Fruit fly (Drosophila melanogaster) whole organism, embryonic: Measurements from ENCODE around the gene swa.

Source experiments
- Asciz ChIP-seq: fragments of 200-800 bp; sonication (Bioruptor generic); optimal IDR thresholded peaks from 2 replicates; lab custom pipeline; 2017; ENCODE audit warnings: missing biosample characterization, mild to moderate bottlenecking, missing genetic modification characterization, missing genetic modification reagents
- Awh ChIP-seq: fragments of 200-800 bp; sonication (Bioruptor generic); IDR thresholded peaks from 2 replicates; pipeline ENCODE4, ENCODE4 v1.3.6; 2022; ENCODE audit warnings: missing biosample characterization, missing genetic modification characterization
- BtbVII ChIP-seq: fragments of 200-800 bp; sonication (Bioruptor generic); optimal IDR thresholded peaks from 3 replicates; lab custom pipeline; 2017; ENCODE audit warnings: missing biosample characterization, mild to moderate bottlenecking, missing genetic modification characterization
- CG11247 ChIP-seq: fragments of 200-800 bp; sonication (Bioruptor generic); IDR thresholded peaks from 2 replicates; pipeline ENCODE4 v1.3.6; 2022; ENCODE audit warnings: missing biosample characterization, missing genetic modification characterization
- CG11504 ChIP-seq: fragments of 200-800 bp; sonication (Bioruptor generic); optimal IDR thresholded peaks from 3 replicates; lab custom pipeline; 2019; ENCODE audit warnings: missing biosample characterization, mild to moderate bottlenecking, missing genetic modification characterization, moderate library complexity
- CG13624 ChIP-seq: fragments of 200-800 bp; sonication (Bioruptor generic); optimal IDR thresholded peaks from 2 replicates; lab custom pipeline; 2016; ENCODE audit warnings: missing biosample characterization, missing genetic modification characterization
- CG14710 ChIP-seq: fragments of 200-800 bp; sonication (Bioruptor generic); optimal IDR thresholded peaks from 3 replicates; lab custom pipeline; 2019; ENCODE audit warnings: missing biosample characterization, mild to moderate bottlenecking, missing genetic modification characterization, moderate library complexity
- CG16779 ChIP-seq: fragments of 200-800 bp; sonication (Bioruptor generic); IDR thresholded peaks from 2 replicates; pipeline ENCODE4 v1.3.6; 2022; ENCODE audit warnings: missing biosample characterization, missing genetic modification characterization
- CG17829 ChIP-seq: fragments of 200-800 bp; optimal IDR thresholded peaks from 2 replicates; lab custom pipeline; 2019; ENCODE audit warnings: missing biosample characterization, mild to moderate bottlenecking, missing genetic modification characterization, moderate library complexity
- CG1832 ChIP-seq: fragments of 200-800 bp; sonication (Bioruptor generic); optimal IDR thresholded peaks from 2 replicates; lab custom pipeline; 2017; ENCODE audit warnings: missing biosample characterization, mild to moderate bottlenecking, missing genetic modification characterization, inconsistent platforms
- CG18599 ChIP-seq: fragments of 200-800 bp; sonication (Bioruptor generic); optimal IDR thresholded peaks from 3 replicates; lab custom pipeline; 2017; ENCODE audit warnings: missing biosample characterization, missing genetic modification characterization, mild to moderate bottlenecking, moderate library complexity, missing genetic modification reagents
- CG2199 ChIP-seq: fragments of 200-800 bp; sonication (Bioruptor generic); IDR thresholded peaks from 3 replicates; pipeline ENCODE4 v1.3.6; 2022; ENCODE audit warnings: missing biosample characterization, missing genetic modification characterization
- CG5180 ChIP-seq: fragments of 200-800 bp; sonication (Bioruptor generic); optimal IDR thresholded peaks from 3 replicates; lab custom pipeline; 2017; ENCODE audit warnings: missing biosample characterization, missing genetic modification characterization, mild to moderate bottlenecking, moderate library complexity, missing genetic modification reagents
- CG7928 ChIP-seq: fragments of 200-800 bp; sonication (Bioruptor generic); optimal IDR thresholded peaks from 2 replicates; lab custom pipeline; 2017; ENCODE audit warnings: missing biosample characterization, mild to moderate bottlenecking, missing genetic modification characterization
- CG8089 ChIP-seq: fragments of 200-800 bp; sonication (Bioruptor generic); optimal IDR thresholded peaks from 3 replicates; lab custom pipeline; 2016; ENCODE audit warnings: missing biosample characterization, missing genetic modification characterization
- CG8765 ChIP-seq: fragments of 200-800 bp; sonication (Bioruptor generic); IDR thresholded peaks from 2 replicates; pipeline ENCODE4 v1.3.6; 2022; ENCODE audit warnings: missing biosample characterization, missing genetic modification characterization
- CG9932 ChIP-seq: fragments of 200-800 bp; sonication (Bioruptor generic); IDR thresholded peaks from 2 replicates; pipeline ENCODE4 v1.3.6; 2022; ENCODE audit warnings: missing biosample characterization, missing genetic modification characterization
- Chrac-16 ChIP-seq: fragments of 200-800 bp; sonication (Bioruptor generic); optimal IDR thresholded peaks from 3 replicates; lab custom pipeline; 2016; ENCODE audit warnings: missing biosample characterization, missing genetic modification characterization
- Dad ChIP-seq: fragments of 200-800 bp; sonication (Bioruptor generic); optimal IDR thresholded peaks from 3 replicates; lab custom pipeline; 2016; ENCODE audit warnings: missing biosample characterization, missing genetic modification characterization
- Dip2 ChIP-seq: fragments of 200-800 bp; sonication (Bioruptor generic); IDR thresholded peaks from 2 replicates; pipeline ENCODE4 v1.3.6; 2022; ENCODE audit warnings: missing biosample characterization, missing genetic modification characterization
- Gug ChIP-seq: fragments of 200-800 bp; sonication (Bioruptor generic); IDR thresholded peaks from 4 replicates; pipeline ENCODE4 v1.3.6; 2022; ENCODE audit warnings: missing biosample characterization, missing genetic modification characterization
- Hmr ChIP-seq: fragments of 200-800 bp; sonication (Bioruptor generic); optimal IDR thresholded peaks from 3 replicates; lab custom pipeline; 2017; ENCODE audit warnings: mild to moderate bottlenecking, missing biosample characterization, missing genetic modification reagents, missing genetic modification characterization
- Med ChIP-seq: fragments of 200-800 bp; sonication (Bioruptor generic); peaks from one replicate; lab custom pipeline; 2016; ENCODE audit warnings: missing biosample characterization, missing genetic modification characterization, mild to moderate bottlenecking, inconsistent platforms, moderate library complexity
- NC2α ChIP-seq: fragments of 200-800 bp; sonication (Bioruptor generic); optimal IDR thresholded peaks from 2 replicates; lab custom pipeline; 2016; ENCODE audit warnings: missing biosample characterization, missing genetic modification characterization
- Poxn ChIP-seq: fragments of 200-800 bp; sonication (Bioruptor generic); IDR thresholded peaks from 2 replicates; pipeline ENCODE4 v1.3.6; 2022; ENCODE audit warnings: missing biosample characterization, missing genetic modification characterization
- Scr ChIP-seq: fragments of 200-800 bp; sonication (Bioruptor generic); IDR thresholded peaks from 2 replicates; pipeline ENCODE4 v1.3.6; 2022; ENCODE audit warnings: missing biosample characterization, missing genetic modification characterization; ENCODE audit not compliant: partially characterized antibody
- Usf ChIP-seq: fragments of 200-800 bp; sonication (Bioruptor generic); optimal IDR thresholded peaks from 2 replicates; lab custom pipeline; 2017; ENCODE audit warnings: missing genotype, missing biosample characterization, missing genetic modification characterization
- amos ChIP-seq: fragments of 200-800 bp; sonication (Bioruptor generic); IDR thresholded peaks from 2 replicates; pipeline ENCODE4 v1.3.6; 2022; ENCODE audit warnings: missing biosample characterization, missing genetic modification characterization; ENCODE audit not compliant: partially characterized antibody
- ara ChIP-seq: fragments of 200-800 bp; sonication (Bioruptor generic); IDR thresholded peaks from 2 replicates; pipeline ENCODE4 v1.3.6; 2022; ENCODE audit warnings: missing biosample characterization, missing genetic modification characterization
- az2 ChIP-seq: fragments of 200-800 bp; sonication (Bioruptor generic); optimal IDR thresholded peaks from 3 replicates; lab custom pipeline; 2016; ENCODE audit warnings: missing biosample characterization, missing genetic modification characterization
- bcd ChIP-seq: fragments of 200-800 bp; sonication (Bioruptor generic); optimal IDR thresholded peaks from 2 replicates; lab custom pipeline; 2017; ENCODE audit warnings: missing biosample characterization, mild to moderate bottlenecking, missing genetic modification characterization
- dan ChIP-seq: fragments of 200-800 bp; sonication (Bioruptor generic); IDR thresholded peaks from 2 replicates; pipeline ENCODE4 v1.3.6; 2022; ENCODE audit warnings: missing biosample characterization, missing genetic modification characterization
- danr ChIP-seq: fragments of 200-800 bp; sonication (Bioruptor generic); IDR thresholded peaks from 2 replicates; pipeline ENCODE4 v1.3.6; 2022; ENCODE audit warnings: missing biosample characterization, missing genetic modification characterization
- esg ChIP-seq: fragments of 200-800 bp; sonication (Bioruptor generic); conservative IDR thresholded peaks from 2 replicates; pipeline ENCODE4 v1.3.6; 2022; ENCODE audit warnings: missing biosample characterization, missing genetic modification characterization
- exex ChIP-seq: fragments of 200-800 bp; sonication (Bioruptor generic); optimal IDR thresholded peaks from 4 replicates; lab custom pipeline; 2018; ENCODE audit warnings: missing biosample characterization, mild to moderate bottlenecking, missing genetic modification characterization, moderate library complexity
- gro ChIP-seq: fragments of 200-800 bp; sonication (Bioruptor generic); optimal IDR thresholded peaks from 2 replicates; lab custom pipeline; 2016; ENCODE audit warnings: missing biosample characterization, missing genetic modification characterization
- lab ChIP-seq: fragments of 200-800 bp; sonication (Bioruptor generic); optimal IDR thresholded peaks from 3 replicates; lab custom pipeline; 2017; ENCODE audit warnings: missing biosample characterization, missing genetic modification characterization, mild to moderate bottlenecking, moderate library complexity, missing genetic modification reagents
- lmd ChIP-seq: fragments of 200-800 bp; sonication (Bioruptor generic); IDR thresholded peaks from 2 replicates; pipeline ENCODE4 v1.3.6; 2022; ENCODE audit warnings: missing biosample characterization, missing genetic modification characterization
- odd ChIP-seq: fragments of 200-800 bp; sonication (Bioruptor generic); optimal IDR thresholded peaks from 2 replicates; lab custom pipeline; 2017; ENCODE audit warnings: missing biosample characterization, mild to moderate bottlenecking, missing genetic modification characterization
- otp ChIP-seq: fragments of 200-800 bp; sonication (Bioruptor generic); IDR thresholded peaks from 3 replicates; pipeline ENCODE4, ENCODE4 v1.3.6; 2022; ENCODE audit warnings: missing biosample characterization, missing genetic modification characterization
- ro ChIP-seq: fragments of 200-800 bp; sonication (Bioruptor generic); IDR thresholded peaks from 2 replicates; pipeline ENCODE4 v1.3.6; 2022; ENCODE audit warnings: missing biosample characterization, missing genetic modification characterization
- sens ChIP-seq: fragments of 200-800 bp; sonication (Bioruptor generic); peaks from one replicate; lab custom pipeline; 2016; ENCODE audit warnings: missing biosample characterization, missing genetic modification characterization
- vvl ChIP-seq: fragments of 200-800 bp; sonication (Bioruptor generic); IDR thresholded peaks from 2 replicates; pipeline ENCODE4 v1.3.6; 2022; ENCODE audit warnings: missing biosample characterization, missing genetic modification characterization
- zfh2 ChIP-seq: fragments of 200-800 bp; sonication (Bioruptor generic); optimal IDR thresholded peaks from 2 replicates; lab custom pipeline; 2016; ENCODE audit warnings: missing biosample characterization, missing genetic modification characterization

The swa gene

DNA sequence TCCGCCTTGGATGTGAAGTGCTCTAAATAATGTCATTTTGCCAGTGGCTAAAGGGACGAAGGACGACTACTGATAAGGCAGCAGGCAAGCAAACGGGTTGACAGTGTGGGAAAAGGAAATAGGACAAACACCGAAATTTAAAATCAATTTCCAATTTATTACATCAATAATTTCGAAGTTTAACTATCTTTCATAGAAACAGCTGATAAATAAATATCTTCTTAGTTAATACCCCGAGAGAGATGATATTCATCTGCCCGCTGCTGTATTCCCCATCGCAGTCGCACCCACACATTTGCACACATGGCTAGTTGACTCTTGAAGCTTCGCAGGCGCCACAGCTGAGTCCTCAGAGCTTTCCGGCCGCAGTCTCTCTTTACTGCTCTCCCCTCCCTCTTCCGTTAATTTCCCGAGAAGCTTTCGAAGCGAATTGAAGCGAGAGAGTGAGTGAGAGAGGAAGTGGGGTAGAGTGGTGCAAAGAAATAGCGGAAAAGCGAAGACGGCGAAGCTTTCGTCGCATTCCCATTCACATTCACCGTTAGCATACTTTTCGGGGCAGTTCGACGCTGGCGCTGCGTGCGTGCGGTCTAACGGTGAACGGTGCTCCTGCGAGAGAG, 48.5 kb downstream of the swa start (continued):
- peak; percentile 70 for TF ChIP-seq lmd (GFP tag; lab: Robert Waterston, UW)
- peak; percentile 42 for TF ChIP-seq Asciz
- no peak for TF ChIP-seq CG8765
- TF ChIP-seq Poxn (GFP tag; lab: Robert Waterston, UW), result peak; percentile 29; the same call in 1 of the 2 replicates
- TF ChIP-seq BtbVII (GFP tag; lab: Kevin White, UChicago), result peak; percentile 51
- peak; percentile 26 for TF ChIP-seq zfh2 (GFP tag; lab: Kevin White, UChicago)
- peak; percentile 86 for TF ChIP-seq lab (GFP tag; lab: Kevin White, UChicago)
- no peak for TF ChIP-seq Scr (GFP tag; lab: Robert Waterston, UW)
- TF ChIP-seq ro (GFP tag; lab: Robert Waterston, UW), result no peak
- no peak for TF ChIP-seq Dip2 (GFP tag; lab: Robert Waterston, UW)
- TF ChIP-seq Chrac-16, result peak; percentile 18
- peak; percentile 50; the same call in 1 of the 2 replicates for TF ChIP-seq Awh
- TF ChIP-seq CG7928 (GFP tag; lab: Kevin White, UChicago), result peak; percentile 7
- TF ChIP-seq CG13624 (GFP tag; lab: Kevin White, UChicago), result peak; percentile 34
- TF ChIP-seq gro (GFP tag; lab: Kevin White, UChicago), result peak; percentile 65
- TF ChIP-seq az2 (GFP tag; lab: Kevin White, UChicago), result peak; percentile 40
- TF ChIP-seq CG11247 (GFP tag; lab: Robert Waterston, UW), result peak; percentile 66
- TF ChIP-seq exex (tag; lab: Kevin White, UChicago), result peak; percentile 18
- TF ChIP-seq Dad (GFP tag; lab: Kevin White, UChicago), result no peak
- peak; percentile 90 for TF ChIP-seq CG18599 (GFP tag; lab: Kevin White, UChicago)
- no peak for TF ChIP-seq dan (GFP tag; lab: Robert Waterston, UW)
- TF ChIP-seq ara (GFP tag; lab: Robert Waterston, UW), result peak; percentile 33; the same call in 1 of the 2 replicates
- TF ChIP-seq Gug (GFP tag; lab: Robert Waterston, UW), result peak; percentile 49; the same call in 2 of the 4 replicates
- peak; percentile 46 for TF ChIP-seq bcd (GFP tag; lab: Kevin White, UChicago)
- TF ChIP-seq CG14710 (tag; lab: Kevin White, UChicago), result peak; percentile 13
- TF ChIP-seq Hmr (GFP tag; lab: Kevin White, UChicago), result peak; percentile 85
- TF ChIP-seq, all 482 proteins: peak for 246

- no peak for TF ChIP-seq CG16779
- no peak for TF ChIP-seq CG18599 (GFP tag; lab: Kevin White, UChicago)
- TF ChIP-seq CG2199 (GFP tag; lab: Robert Waterston, UW), result no peak
- TF ChIP-seq otp, result no peak
- no peak for TF ChIP-seq CG1832 (GFP tag; lab: Kevin White, UChicago)
- peak; percentile 54 for TF ChIP-seq Med (GFP tag; lab: Kevin White, UChicago)
- no peak for TF ChIP-seq NC2α (GFP tag; lab: Kevin White, UChicago)
- no peak for TF ChIP-seq odd
- peak; percentile 4 for TF ChIP-seq CG11504 (tag; lab: Kevin White, UChicago)
- TF ChIP-seq amos (GFP tag; lab: Robert Waterston, UW), result no peak
- no peak for TF ChIP-seq CG9932 (GFP tag; lab: Robert Waterston, UW)
- no peak for TF ChIP-seq vvl (GFP tag; lab: Robert Waterston, UW)
- peak; percentile 61 for TF ChIP-seq sens
- TF ChIP-seq Asciz, result no peak
- TF ChIP-seq CG8089 (GFP tag; lab: Kevin White, UChicago), result no peak
- no peak for TF ChIP-seq CG5180 (GFP tag; lab: Kevin White, UChicago)
- TF ChIP-seq danr (GFP tag; lab: Robert Waterston, UW), result no peak
- no peak for TF ChIP-seq CG17829 (tag; lab: Kevin White, UChicago)
- TF ChIP-seq esg, result no peak
- TF ChIP-seq Usf (GFP tag; lab: Kevin White, UChicago), result no peak
Observed at dm6 chrX:6315583-6315982, 49.9 kb downstream of the swa start.
